Fruit fly (Drosophila melanogaster) whole organism: ENCODE results near the gene Ir75c.
"Not testable (repeated sequence)": the region's sequence is repeated elsewhere in the genome, so short reads cannot be mapped to it uniquely, and the experiment has no call there.

ENCODE experiments used
- CG8478 ChIP-seq: fragments of >200 bp; optimal IDR thresholded peaks from 2 replicates; lab custom pipeline; 2018; ENCODE audit warnings: inconsistent platforms
- Dll ChIP-seq: fragments of >200 bp; optimal IDR thresholded peaks from 2 replicates; lab custom pipeline; 2017
- EcR ChIP-seq, 2 experiments: fragments of >200 bp; optimal IDR thresholded peaks; 2 replicates each; lab custom pipeline; 2017; ENCODE audit warnings: missing biosample characterization in 2 of 2, missing genetic modification characterization in 2 of 2, missing genetic modification reagents in 2 of 2
- pan ChIP-seq: fragments of >200 bp; optimal IDR thresholded peaks from 2 replicates; lab custom pipeline; 2017
- psq ChIP-seq: fragments of >200 bp; optimal IDR thresholded peaks from 2 replicates; lab custom pipeline; 2017
- usp ChIP-seq: fragments of >200 bp; optimal IDR thresholded peaks from 2 replicates; lab custom pipeline; 2017; ENCODE audit warnings: missing biosample characterization, missing genetic modification characterization, mixed read lengths

Ir75c gene

dm6 chr3L:17822784-17823383, at the start of gene Ir75c, which contains the start of gene Grd:
TSS of gene Ir75c (minus strand) at chr3L:17822834.
TSS of gene Grd (plus strand) at chr3L:17823333.
- TF ChIP-seq CG8478 (lab: Kevin White, UChicago), result no peak
- TF ChIP-seq psq, result no peak

DNA sequence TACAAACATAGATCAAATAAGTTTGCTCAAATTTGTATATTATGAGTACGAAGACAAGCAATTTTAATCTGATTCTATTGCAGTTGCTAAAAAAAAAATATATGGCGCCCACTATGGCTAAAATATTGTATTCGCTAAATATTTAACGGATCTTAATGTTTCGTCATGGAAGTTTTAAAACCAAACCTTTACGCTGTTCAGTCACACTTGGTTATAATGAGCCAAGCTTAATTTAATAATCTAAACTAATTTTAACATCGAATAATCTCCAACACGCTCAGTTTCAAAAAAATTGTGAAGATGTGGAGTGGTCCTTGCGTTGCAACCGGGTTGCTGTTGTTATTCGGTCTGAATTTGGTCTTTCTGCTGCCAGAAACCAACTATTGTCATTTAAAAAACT, 35.5 kb upstream of the Ir75c start, which contains the start of gene CG34002:
TSS of gene CG34002 (plus strand) at position 301 of the 400 bp plus-strand sequence.
- TF ChIP-seq pan (lab: Kevin White, UChicago); usp (GFP tag; lab: Kevin White, UChicago); Dll (lab: Kevin White, UChicago): not testable (repeated sequence)

dm6 chr3L:17856655-17857479, 34.2 kb upstream of the Ir75c start, which contains the start of gene CG5535:
TSS of gene CG5535 (minus strand) at chr3L:17856794.
- no peak for TF ChIP-seq psq
- no peak for TF ChIP-seq pan (lab: Kevin White, UChicago)
- no peak for TF ChIP-seq usp (GFP tag; lab: Kevin White, UChicago)
- no peak for TF ChIP-seq EcR (GFP tag; optimal IDR thresholded peaks at IDR 0.05; lab: Kevin White, UChicago)
- no peak for TF ChIP-seq CG8478 (lab: Kevin White, UChicago)
- TF ChIP-seq Dll (lab: Kevin White, UChicago), result no peak

- TF ChIP-seq EcR (GFP tag; optimal IDR thresholded peaks at IDR 0.05; lab: Kevin White, UChicago), result no peak
- no peak for TF ChIP-seq psq
- TF ChIP-seq CG8478 (lab: Kevin White, UChicago), result no peak
- no peak for TF ChIP-seq pan (lab: Kevin White, UChicago)
- TF ChIP-seq usp (GFP tag; lab: Kevin White, UChicago), result no peak
Observed at dm6 chr3L:17849517-17849916, 26.9 kb upstream of the Ir75c start, which contains the start of gene TrpRS-m. TSS of gene TrpRS-m (plus strand) at chr3L:17849727.

- TF ChIP-seq usp (GFP tag; lab: Kevin White, UChicago) (no peak), EcR (GFP tag; optimal IDR thresholded peaks at IDR 0.05; lab: Kevin White, UChicago) (no peak), pan (lab: Kevin White, UChicago) (no peak), psq (no peak), Dll (lab: Kevin White, UChicago) (no peak), CG8478 (lab: Kevin White, UChicago) (no peak)
Observed at dm6 chr3L:17846982-17847355, 24.3 kb upstream of the Ir75c start.

DNA sequence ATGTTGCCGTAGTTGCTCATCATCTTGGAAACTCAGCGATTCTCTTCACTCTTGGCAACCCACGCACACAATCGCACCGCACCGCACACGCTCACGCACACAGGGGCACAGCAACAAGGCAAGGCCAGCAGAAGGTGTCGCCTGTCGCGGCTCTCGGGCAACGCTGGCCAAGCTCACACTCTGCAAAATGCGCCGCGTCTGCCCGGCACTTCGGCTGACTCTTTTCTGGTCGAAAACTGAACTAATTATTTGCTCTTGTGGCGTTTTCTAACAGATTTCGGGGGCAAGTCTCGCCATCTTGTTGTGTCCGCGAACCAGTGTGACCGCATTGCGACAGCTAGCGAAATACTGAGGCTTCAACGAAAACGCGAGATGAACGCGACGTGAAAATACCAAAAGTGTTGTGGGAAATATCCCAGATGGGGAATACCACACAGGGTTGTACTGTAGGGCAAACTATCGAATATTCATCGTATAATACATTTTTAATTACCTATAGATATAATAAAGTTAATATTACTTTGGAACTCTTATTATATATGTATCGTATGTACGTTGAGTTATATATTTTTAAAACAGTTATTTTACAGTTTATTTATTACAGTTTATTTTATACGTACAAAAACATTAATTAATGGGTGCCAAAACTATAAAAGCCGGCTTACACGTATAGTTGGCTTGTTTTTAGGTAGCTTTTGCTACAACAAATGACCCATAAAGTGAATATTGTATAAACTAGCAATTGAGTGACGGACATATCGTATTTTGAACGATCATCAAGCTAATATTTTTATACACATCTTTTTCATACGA, 23.7 kb upstream of the Ir75c start, which contains the start of the genes MED19 and CG7430:
TSS of gene MED19 (minus strand) at position 333 of the 813 bp plus-strand sequence.
TSS of gene CG7430 (plus strand) at position 748 of the 813 bp plus-strand sequence.
- TF ChIP-seq EcR (GFP tag; optimal IDR thresholded peaks at IDR 0.05; lab: Kevin White, UChicago), result no peak
- TF ChIP-seq usp (GFP tag; lab: Kevin White, UChicago), result no peak
- no peak for TF ChIP-seq pan (lab: Kevin White, UChicago)
- no peak for TF ChIP-seq psq
- no peak for TF ChIP-seq Dll (lab: Kevin White, UChicago)
- TF ChIP-seq CG8478 (lab: Kevin White, UChicago), result no peak

DNA sequence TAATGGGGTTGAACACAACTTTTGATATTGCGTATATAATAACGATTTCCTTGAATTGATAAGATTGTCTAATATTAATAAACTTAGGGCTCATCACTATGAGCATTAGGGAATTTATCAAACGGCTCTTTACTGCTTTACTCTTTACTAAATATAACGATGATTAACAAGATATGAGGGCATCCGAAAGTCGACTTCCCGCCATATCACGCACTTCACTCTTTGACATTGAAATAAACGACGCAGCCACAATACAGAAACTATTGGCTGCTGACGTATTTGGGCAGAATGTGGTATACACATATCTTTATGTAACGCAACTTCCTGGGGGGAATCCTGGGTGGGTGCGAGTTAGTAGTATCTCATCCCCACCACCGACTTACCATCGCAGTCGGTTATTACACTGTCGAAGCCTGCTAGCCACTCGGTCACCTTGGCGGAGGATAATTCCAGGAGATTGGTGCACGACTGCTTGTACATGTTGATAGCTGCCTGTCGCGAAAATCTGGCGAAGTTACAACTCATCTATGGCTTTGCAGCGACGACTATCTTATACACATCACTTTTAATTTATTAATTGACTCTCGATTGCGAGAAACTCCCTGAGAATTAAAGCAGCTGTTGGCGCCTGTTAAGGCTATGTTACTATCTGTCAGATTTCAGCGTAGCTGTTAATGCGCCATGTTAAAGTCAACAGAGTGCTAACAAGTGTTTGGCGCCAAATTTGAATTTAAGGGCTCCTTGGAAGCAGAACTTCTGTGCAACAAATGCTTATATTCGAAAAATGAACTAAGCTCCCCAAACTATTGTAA, 20.5 kb upstream of the Ir75c start, which contains the start of gene CG5567:
TSS of gene CG5567 (minus strand) at position 653 of the 812 bp plus-strand sequence.
- no peak for TF ChIP-seq usp (GFP tag; lab: Kevin White, UChicago)

DNA sequence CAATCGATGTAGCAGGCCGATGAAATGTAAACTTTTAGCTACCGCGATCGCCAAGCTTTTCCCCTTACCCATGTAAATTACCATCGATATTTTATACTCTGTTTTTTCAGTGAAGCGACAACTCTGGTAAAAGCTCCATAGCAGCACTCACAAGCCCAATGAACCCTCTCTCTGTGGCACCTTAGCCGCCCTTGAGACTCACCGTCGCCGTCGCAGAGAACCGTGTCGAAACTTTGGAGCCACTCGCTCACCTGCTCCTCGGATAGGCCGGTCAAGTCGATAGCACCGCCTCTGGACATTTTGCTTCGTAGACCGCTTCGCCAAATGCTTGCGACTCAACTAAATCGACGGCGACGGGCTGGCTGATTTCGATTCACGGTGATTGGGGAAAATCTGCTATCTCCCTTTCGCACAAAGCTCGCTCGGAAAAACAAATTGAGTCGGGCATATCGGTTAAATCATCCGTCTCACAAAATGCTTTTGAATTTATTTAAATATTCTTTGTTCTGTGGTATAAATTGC, 18.5 kb upstream of the Ir75c start, which contains the start of gene CG5577:
TSS of gene CG5577 (minus strand) at position 343 of the 522 bp plus-strand sequence.
- no peak for TF ChIP-seq Dll (lab: Kevin White, UChicago)
- no peak for TF ChIP-seq CG8478 (lab: Kevin White, UChicago)
- no peak for TF ChIP-seq pan (lab: Kevin White, UChicago)
- TF ChIP-seq psq, result no peak
- no peak for TF ChIP-seq usp (GFP tag; lab: Kevin White, UChicago)
- no peak for TF ChIP-seq EcR (GFP tag; optimal IDR thresholded peaks at IDR 0.05; lab: Kevin White, UChicago)

dm6 chr3L:17835074-17835473, 12.4 kb upstream of the Ir75c start, which contains the start of gene CG32189:
TSS of gene CG32189 (minus strand) at chr3L:17835174.
- no peak for TF ChIP-seq psq
- no peak for TF ChIP-seq pan (lab: Kevin White, UChicago)
- no peak for TF ChIP-seq usp (GFP tag; lab: Kevin White, UChicago)
- TF ChIP-seq CG8478 (lab: Kevin White, UChicago), result no peak
- no peak for TF ChIP-seq Dll (lab: Kevin White, UChicago)
- no peak for TF ChIP-seq EcR (GFP tag; optimal IDR thresholded peaks at IDR 0.05; lab: Kevin White, UChicago)

- TF ChIP-seq pan (lab: Kevin White, UChicago) (no peak), usp (GFP tag; lab: Kevin White, UChicago) (no peak), psq (no peak), Dll (lab: Kevin White, UChicago) (no peak), EcR (GFP tag; optimal IDR thresholded peaks at IDR 0.05; lab: Kevin White, UChicago) (no peak), CG8478 (lab: Kevin White, UChicago) (no peak)
Observed at dm6 chr3L:17833525-17833924, 10.9 kb upstream of the Ir75c start, which contains the start of gene CG32188. TSS of gene CG32188 (minus strand) at chr3L:17833625.
